Fruit fly (Drosophila melanogaster) whole organism, embryonic: ENCODE results near the gene Rpt6R.
A peak's percentile ranks its signal among the peaks of the same experiment; 100 is the strongest.

Experiments
- Ada2b ChIP-seq: fragments of 200-800 bp; sonication (Bioruptor generic); IDR thresholded peaks from 2 replicates; pipeline ENCODE4 v1.3.6; 2022; ENCODE audit warnings: missing biosample characterization, missing genetic modification characterization
- BtbVII ChIP-seq: fragments of 200-800 bp; sonication (Bioruptor generic); optimal IDR thresholded peaks from 3 replicates; lab custom pipeline; 2017; ENCODE audit warnings: missing biosample characterization, mild to moderate bottlenecking, missing genetic modification characterization
- CG11247 ChIP-seq: fragments of 200-800 bp; sonication (Bioruptor generic); IDR thresholded peaks from 2 replicates; pipeline ENCODE4 v1.3.6; 2022; ENCODE audit warnings: missing biosample characterization, missing genetic modification characterization
- CG11398 ChIP-seq: fragments of 200-800 bp; sonication (Bioruptor generic); optimal IDR thresholded peaks from 2 replicates; lab custom pipeline; 2016; ENCODE audit warnings: missing biosample characterization, missing genetic modification characterization
- CG11696 ChIP-seq: fragments of 200-800 bp; sonication (Bioruptor generic); IDR thresholded peaks from 2 replicates; pipeline ENCODE4 v1.3.6; 2022; ENCODE audit warnings: missing biosample characterization, missing genetic modification characterization
- CG12219 ChIP-seq: fragments of 200-800 bp; sonication (Bioruptor generic); optimal IDR thresholded peaks from 3 replicates; lab custom pipeline; 2018; ENCODE audit warnings: missing biosample characterization, mild to moderate bottlenecking, missing genetic modification characterization
- CG12299 ChIP-seq: fragments of 200-800 bp; sonication (Bioruptor generic); optimal IDR thresholded peaks from 2 replicates; lab custom pipeline; 2018; ENCODE audit warnings: missing biosample characterization, mild to moderate bottlenecking, missing genetic modification characterization
- CG15073 ChIP-seq: fragments of 200-800 bp; sonication (Bioruptor generic); optimal IDR thresholded peaks from 2 replicates; lab custom pipeline; 2016; ENCODE audit warnings: missing biosample characterization, missing genetic modification characterization
- CG1603 ChIP-seq: fragments of 200-800 bp; sonication (Bioruptor generic); optimal IDR thresholded peaks from 2 replicates; lab custom pipeline; 2019; ENCODE audit warnings: missing biosample characterization, mild to moderate bottlenecking, missing genetic modification characterization, moderate library complexity
- CG16863 ChIP-seq: fragments of 200-800 bp; sonication (Bioruptor generic); optimal IDR thresholded peaks from 3 replicates; lab custom pipeline; 2016; ENCODE audit warnings: missing biosample characterization, missing genetic modification characterization
- CG18599 ChIP-seq: fragments of 200-800 bp; sonication (Bioruptor generic); optimal IDR thresholded peaks from 3 replicates; lab custom pipeline; 2017; ENCODE audit warnings: missing biosample characterization, missing genetic modification characterization, mild to moderate bottlenecking, moderate library complexity, missing genetic modification reagents
- CG31224 ChIP-seq: fragments of 200-800 bp; sonication (Bioruptor generic); IDR thresholded peaks from 2 replicates; pipeline ENCODE4 v1.3.6; 2022; ENCODE audit warnings: missing biosample characterization, missing genetic modification characterization
- CG34376 ChIP-seq: fragments of 200-800 bp; sonication (Bioruptor generic); optimal IDR thresholded peaks from 2 replicates; lab custom pipeline; 2018; ENCODE audit warnings: missing biosample characterization, mild to moderate bottlenecking, missing genetic modification characterization
- CG3726 ChIP-seq: fragments of 200-800 bp; sonication (Bioruptor generic); IDR thresholded peaks from 3 replicates; pipeline ENCODE4, ENCODE4 v1.3.6; 2022; ENCODE audit warnings: missing biosample characterization, missing genetic modification characterization
- CG4707 ChIP-seq: fragments of 200-800 bp; sonication (Bioruptor generic); optimal IDR thresholded peaks from 2 replicates; lab custom pipeline; 2018; ENCODE audit warnings: missing biosample characterization, mild to moderate bottlenecking, missing genetic modification characterization, moderate library complexity
- CG7987 ChIP-seq: fragments of 200-800 bp; sonication (Bioruptor generic); optimal IDR thresholded peaks from 2 replicates; lab custom pipeline; 2018; ENCODE audit warnings: missing biosample characterization, mild to moderate bottlenecking, missing genetic modification characterization, moderate library complexity
- CHES-1-like ChIP-seq: fragments of 200-800 bp; sonication (Bioruptor generic); optimal IDR thresholded peaks from 2 replicates; lab custom pipeline; 2016; ENCODE audit warnings: missing biosample characterization, missing genetic modification characterization
- CTCF ChIP-seq: fragments of 200-800 bp; sonication (Bioruptor generic); optimal IDR thresholded peaks from 2 replicates; lab custom pipeline; 2017; ENCODE audit warnings: missing biosample characterization, mild to moderate bottlenecking, missing genetic modification characterization, moderate library complexity
- Chrac-16 ChIP-seq: fragments of 200-800 bp; sonication (Bioruptor generic); optimal IDR thresholded peaks from 3 replicates; lab custom pipeline; 2016; ENCODE audit warnings: missing biosample characterization, missing genetic modification characterization
- D ChIP-seq, 2 experiments: fragments of 200-800 bp in 1 of 2; fragments of >200 bp in 1 of 2; sonication (Bioruptor generic) in 1 of 2; optimal IDR thresholded peaks; 2 replicates in 1 of 2; 3 replicates in 1 of 2; lab custom pipeline; 2017; ENCODE audit warnings: mild to moderate bottlenecking in 1 of 2, missing biosample characterization in 1 of 2, missing genetic modification characterization in 1 of 2, missing genetic modification reagents in 1 of 2
- D19B ChIP-seq: fragments of 200-800 bp; sonication (Bioruptor generic); optimal IDR thresholded peaks from 2 replicates; lab custom pipeline; 2017; ENCODE audit warnings: missing biosample characterization, mild to moderate bottlenecking, missing genetic modification characterization
- Dp ChIP-seq: fragments of 200-800 bp; sonication (Bioruptor generic); optimal IDR thresholded peaks from 2 replicates; lab custom pipeline; 2018; ENCODE audit warnings: missing biosample characterization, mild to moderate bottlenecking, missing genetic modification characterization, moderate library complexity
- Eip74EF ChIP-seq, 2 experiments: fragments of 200-800 bp in 1 of 2; fragments of >200 bp in 1 of 2; sonication (Bioruptor generic) in 1 of 2; optimal IDR thresholded peaks; 2 replicates each; lab custom pipeline; 2017 to 2019; ENCODE audit warnings: missing biosample characterization in 2 of 2, missing genetic modification characterization in 2 of 2, mild to moderate bottlenecking in 1 of 2, moderate library complexity in 1 of 2
- NFAT ChIP-seq: fragments of 200-800 bp; sonication (Bioruptor generic); IDR thresholded peaks from 2 replicates; pipeline ENCODE4 v1.3.6; 2022; ENCODE audit warnings: missing biosample characterization, missing genetic modification characterization
- Nf-YA ChIP-seq: fragments of 200-800 bp; sonication (Bioruptor generic); IDR thresholded peaks from 2 replicates; pipeline ENCODE4 v1.3.6; 2022; ENCODE audit warnings: missing biosample characterization, missing genetic modification characterization
- Opbp ChIP-seq: fragments of 200-800 bp; sonication (Bioruptor generic); IDR thresholded peaks from 3 replicates; pipeline ENCODE4 v1.3.6; 2022; ENCODE audit warnings: missing biosample characterization, missing genetic modification characterization; ENCODE audit not compliant: partially characterized antibody
- Poxn ChIP-seq: fragments of 200-800 bp; sonication (Bioruptor generic); IDR thresholded peaks from 2 replicates; pipeline ENCODE4 v1.3.6; 2022; ENCODE audit warnings: missing biosample characterization, missing genetic modification characterization
- Rfx ChIP-seq: fragments of 200-800 bp; sonication (Bioruptor generic); IDR thresholded peaks from 2 replicates; pipeline ENCODE4 v1.3.6; 2022; ENCODE audit warnings: missing biosample characterization, missing genetic modification characterization
- Six4 ChIP-seq: fragments of 200-800 bp; sonication (Bioruptor generic); optimal IDR thresholded peaks from 2 replicates; lab custom pipeline; 2016; ENCODE audit warnings: missing biosample characterization, missing genetic modification characterization
- Ssrp ChIP-seq: fragments of 200-800 bp; sonication (Bioruptor generic); optimal IDR thresholded peaks from 2 replicates; lab custom pipeline; 2018; ENCODE audit warnings: missing biosample characterization, mild to moderate bottlenecking, missing genetic modification characterization, moderate library complexity
- bcd ChIP-seq: fragments of 200-800 bp; sonication (Bioruptor generic); optimal IDR thresholded peaks from 2 replicates; lab custom pipeline; 2017; ENCODE audit warnings: missing biosample characterization, mild to moderate bottlenecking, missing genetic modification characterization
- br ChIP-seq: fragments of >200 bp; optimal IDR thresholded peaks from 2 replicates; lab custom pipeline; 2017
- ci ChIP-seq: fragments of 200-800 bp; sonication (Bioruptor generic); IDR thresholded peaks from 3 replicates; pipeline ENCODE4 v1.3.6; 2022; ENCODE audit warnings: missing biosample characterization, missing genetic modification characterization
- crol ChIP-seq: fragments of 200-800 bp; sonication (Bioruptor generic); IDR thresholded peaks from 2 replicates; pipeline ENCODE4 v1.3.6; 2022; ENCODE audit warnings: missing biosample characterization, missing genetic modification characterization
- danr ChIP-seq: fragments of 200-800 bp; sonication (Bioruptor generic); IDR thresholded peaks from 2 replicates; pipeline ENCODE4 v1.3.6; 2022; ENCODE audit warnings: missing biosample characterization, missing genetic modification characterization
- esg ChIP-seq: fragments of 200-800 bp; sonication (Bioruptor generic); conservative IDR thresholded peaks from 2 replicates; pipeline ENCODE4 v1.3.6; 2022; ENCODE audit warnings: missing biosample characterization, missing genetic modification characterization
- eve ChIP-seq, 2 experiments: fragments of >200 bp; optimal IDR thresholded peaks; 2 replicates each; lab custom pipeline; 2017; ENCODE audit warnings: missing biosample characterization in 2 of 2, missing genetic modification characterization in 2 of 2
- ham ChIP-seq: fragments of 200-800 bp; sonication (Bioruptor generic); IDR thresholded peaks from 2 replicates; pipeline ENCODE4 v1.3.6; 2022; ENCODE audit warnings: missing biosample characterization, missing genetic modification characterization
- lmd ChIP-seq: fragments of 200-800 bp; sonication (Bioruptor generic); IDR thresholded peaks from 2 replicates; pipeline ENCODE4 v1.3.6; 2022; ENCODE audit warnings: missing biosample characterization, missing genetic modification characterization
- mld ChIP-seq: fragments of 200-800 bp; sonication (Bioruptor generic); IDR thresholded peaks from 3 replicates; pipeline ENCODE4 v1.3.6; 2022; ENCODE audit warnings: missing biosample characterization, missing genetic modification characterization; ENCODE audit not compliant: partially characterized antibody
- pum ChIP-seq: fragments of 200-800 bp; sonication (Bioruptor generic); optimal IDR thresholded peaks from 2 replicates; lab custom pipeline; 2016; ENCODE audit warnings: missing biosample characterization, missing genetic modification characterization
- ro ChIP-seq: fragments of 200-800 bp; sonication (Bioruptor generic); IDR thresholded peaks from 2 replicates; pipeline ENCODE4 v1.3.6; 2022; ENCODE audit warnings: missing biosample characterization, missing genetic modification characterization
- salm ChIP-seq: fragments of 200-800 bp; sonication (Bioruptor generic); optimal IDR thresholded peaks from 2 replicates; lab custom pipeline; 2018; ENCODE audit warnings: missing biosample characterization, mild to moderate bottlenecking, missing genetic modification characterization
- stwl ChIP-seq: fragments of 200-800 bp; sonication (Bioruptor generic); optimal IDR thresholded peaks from 3 replicates; lab custom pipeline; 2018; ENCODE audit warnings: missing biosample characterization, mild to moderate bottlenecking, missing genetic modification characterization, moderate library complexity
- sug ChIP-seq: fragments of 200-800 bp; optimal IDR thresholded peaks from 2 replicates; lab custom pipeline; 2019; ENCODE audit warnings: missing biosample characterization, mild to moderate bottlenecking, missing genetic modification characterization, moderate library complexity
- tll ChIP-seq, 2 experiments: fragments of 200-800 bp in 1 of 2; fragments of >200 bp in 1 of 2; sonication (Bioruptor generic) in 1 of 2; optimal IDR thresholded peaks; 2 replicates each; lab custom pipeline; 2017 to 2019; ENCODE audit warnings: missing biosample characterization in 2 of 2, missing genetic modification characterization in 2 of 2, mild to moderate bottlenecking in 1 of 2, moderate library complexity in 1 of 2
- vfl ChIP-seq: fragments of 200-800 bp; sonication (Bioruptor generic); optimal IDR thresholded peaks from 2 replicates; lab custom pipeline; 2016; ENCODE audit warnings: missing biosample characterization, missing genetic modification characterization
- vvl ChIP-seq: fragments of 200-800 bp; sonication (Bioruptor generic); IDR thresholded peaks from 2 replicates; pipeline ENCODE4 v1.3.6; 2022; ENCODE audit warnings: missing biosample characterization, missing genetic modification characterization
- yki ChIP-seq: fragments of >200 bp; optimal IDR thresholded peaks from 3 replicates; lab custom pipeline; 2018

Gene Rpt6R

dm6 chr3R:30600154-30601009, 16.9 kb upstream of the Rpt6R start (continued):
- TF ChIP-seq esg (GFP tag; lab: Robert Waterston, UW) = peak; percentile 88
- TF ChIP-seq sug (tag; lab: Kevin White, UChicago) = peak; percentile 75
- peak; percentile 90 for TF ChIP-seq CG12219 (GFP tag; lab: Kevin White, UChicago)
- peak; percentile 87 for TF ChIP-seq pum (GFP tag; lab: Kevin White, UChicago)
- no peak for TF ChIP-seq Opbp (GFP tag; lab: Robert Waterston, UW)
- TF ChIP-seq salm (tag; lab: Kevin White, UChicago) = peak; percentile 87
- TF ChIP-seq CG11398 (GFP tag; lab: Kevin White, UChicago) = peak; percentile 67
- peak in 1 of 2 experiments; percentile 6 for TF ChIP-seq tll (GFP tag; optimal IDR thresholded peaks at IDR 0.05; lab: Kevin White, UChicago)
- TF ChIP-seq CTCF (GFP tag; lab: Kevin White, UChicago) = peak; percentile 27
- peak; percentile 80 for TF ChIP-seq CG4707 (GFP tag; lab: Kevin White, UChicago)
- TF ChIP-seq ci (GFP tag; lab: Robert Waterston, UW) = peak; percentile 98
- peak; percentile 94 for TF ChIP-seq CG18599 (GFP tag; lab: Kevin White, UChicago)
- TF ChIP-seq BtbVII (GFP tag; lab: Kevin White, UChicago) = peak; percentile 88
- no peak for TF ChIP-seq Dp
- peak; percentile 83 for TF ChIP-seq CG16863 (GFP tag; lab: Kevin White, UChicago)
- peak; percentile 78 for TF ChIP-seq vfl (GFP tag; lab: Kevin White, UChicago)
- TF ChIP-seq crol (GFP tag; lab: Robert Waterston, UW) = no peak
- TF ChIP-seq CG11696 (GFP tag; lab: Robert Waterston, UW) = peak; percentile 91
- TF ChIP-seq Eip74EF (GFP tag; optimal IDR thresholded peaks at IDR 0.05; lab: Kevin White, UChicago) = peak in 1 of 2 experiments; percentile 90
- TF ChIP-seq NFAT = peak; percentile 95
- TF ChIP-seq CG3726 = peak; percentile 93
- peak; percentile 80 for TF ChIP-seq danr (GFP tag; lab: Robert Waterston, UW)
- TF ChIP-seq Poxn (GFP tag; lab: Robert Waterston, UW) = peak; percentile 77
- TF ChIP-seq Nf-YA = peak; percentile 90
- no peak for TF ChIP-seq yki (lab: Kevin White, UChicago)
- TF ChIP-seq CG34376 (GFP tag; lab: Kevin White, UChicago) = peak; percentile 55
- TF ChIP-seq CG15073 (GFP tag; lab: Kevin White, UChicago) = no peak
- peak; percentile 89 for TF ChIP-seq lmd (GFP tag; lab: Robert Waterston, UW)
- peak; percentile 88 for TF ChIP-seq CG12299 (tag; lab: Kevin White, UChicago)
- peak; percentile 99 for TF ChIP-seq vvl (GFP tag; lab: Robert Waterston, UW)
- peak; percentile 73 for TF ChIP-seq ro (GFP tag; lab: Robert Waterston, UW)
- peak; percentile 86 for TF ChIP-seq CHES-1-like
- TF ChIP-seq Chrac-16 (GFP tag; lab: Kevin White, UChicago) = peak; percentile 87
- TF ChIP-seq CG7987 (GFP tag; lab: Kevin White, UChicago) = peak; percentile 85
- TF ChIP-seq bcd (GFP tag; lab: Kevin White, UChicago) = peak; percentile 89
- TF ChIP-seq D (optimal IDR thresholded peaks at IDR 0.05; lab: Kevin White, UChicago) = no peak
- TF ChIP-seq D (GFP tag; optimal IDR thresholded peaks at IDR 0.05; lab: Kevin White, UChicago) = peak; percentile 88
- peak; percentile 72 for TF ChIP-seq D19B (GFP tag; lab: Kevin White, UChicago)
- TF ChIP-seq ham (GFP tag; lab: Robert Waterston, UW) = peak; percentile 67; the same call in 1 of the 2 replicates
- TF ChIP-seq CG31224 (GFP tag; lab: Robert Waterston, UW) = peak; percentile 81
- no peak for TF ChIP-seq mld (GFP tag; lab: Robert Waterston, UW)
- peak; percentile 93 for TF ChIP-seq Ada2b (GFP tag; lab: Robert Waterston, UW)
- TF ChIP-seq Ssrp (tag; lab: Kevin White, UChicago) = peak; percentile 78
- peak; percentile 95 for TF ChIP-seq Rfx (GFP tag; lab: Robert Waterston, UW)
- peak; percentile 90 for TF ChIP-seq Six4 (GFP tag; lab: Kevin White, UChicago)
- TF ChIP-seq br (lab: Kevin White, UChicago) = no peak
- TF ChIP-seq eve (GFP tag; optimal IDR thresholded peaks at IDR 0.05; lab: Kevin White, UChicago) = peak in 1 of 2 experiments; percentile 94
- peak; percentile 91 for TF ChIP-seq CG11247 (GFP tag; lab: Robert Waterston, UW)
- peak; percentile 25 for TF ChIP-seq stwl (tag; lab: Kevin White, UChicago)
- TF ChIP-seq CG1603 (tag; lab: Kevin White, UChicago) = peak; percentile 90
